Worm (Caenorhabditis elegans): ENCODE results near the gene Y73C8B.9.

DNA sequence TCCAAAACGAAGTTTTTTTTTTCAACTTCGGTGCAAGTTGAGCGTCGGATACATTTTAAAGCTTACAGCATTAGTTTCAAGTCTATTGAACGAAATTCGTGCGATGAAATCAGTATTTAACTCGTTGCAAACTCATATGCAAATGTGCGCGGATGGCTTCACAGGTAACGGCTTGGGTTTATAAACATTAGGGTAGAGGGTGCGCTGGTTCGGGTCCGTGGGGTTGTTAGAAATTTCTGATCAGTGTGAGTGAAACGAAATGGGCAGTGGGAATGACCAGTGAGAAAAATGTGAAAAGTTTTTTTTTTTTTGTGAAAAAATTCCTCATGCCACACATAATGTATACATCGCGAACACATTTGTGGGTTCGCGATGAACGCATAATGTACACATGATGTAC is 30.2 kb upstream of the Y73C8B.9 start:
- TF ChIP-seq alr-1 (tag; optimal IDR thresholded peaks at IDR 0.05) (no peak), ama-1 (optimal IDR thresholded peaks at IDR 0.05) (no peak), lin-13 (GFP tag; optimal IDR thresholded peaks at IDR 0.05) (no peak), ztf-11 (tag; optimal IDR thresholded peaks at IDR 0.05) (no peak), aly-2 (tag; optimal IDR thresholded peaks at IDR 0.05) (no peak), ztf-4 (tag; optimal IDR thresholded peaks at IDR 0.05) (no peak), Y55F3AM.14 (GFP tag; optimal IDR thresholded peaks at IDR 0.05) (no peak), mbf-1 (tag; optimal IDR thresholded peaks at IDR 0.05) (no peak), nhr-25 (tag; optimal IDR thresholded peaks at IDR 0.05) (no peak), nhr-11 (tag; optimal IDR thresholded peaks at IDR 0.05) (no peak)
